Fruit fly (Drosophila melanogaster) whole organism, embryonic: Measurements from ENCODE around the gene dpr9.

Experiments used
- CG11093 ChIP-seq: fragments of 200-800 bp; sonication (Bioruptor generic); IDR thresholded peaks from 3 replicates; pipeline ENCODE4 v1.3.6; 2022; ENCODE audit warnings: missing biosample characterization, missing genetic modification characterization
- CG11504 ChIP-seq: fragments of 200-800 bp; sonication (Bioruptor generic); optimal IDR thresholded peaks from 3 replicates; lab custom pipeline; 2019; ENCODE audit warnings: missing biosample characterization, mild to moderate bottlenecking, missing genetic modification characterization, moderate library complexity
- CG11560 ChIP-seq: fragments of 200-800 bp; sonication (Bioruptor generic); IDR thresholded peaks from 3 replicates; pipeline ENCODE4 v1.3.6; 2022; ENCODE audit warnings: missing biosample characterization, missing genetic modification characterization
- CG11723 ChIP-seq: fragments of 200-800 bp; sonication (Bioruptor generic); optimal IDR thresholded peaks from 2 replicates; lab custom pipeline; 2017; ENCODE audit warnings: missing biosample characterization, mild to moderate bottlenecking, missing genetic modification characterization
- CG12104 ChIP-seq: fragments of 200-800 bp; sonication (Bioruptor generic); optimal IDR thresholded peaks from 3 replicates; lab custom pipeline; 2016; ENCODE audit warnings: missing biosample characterization, missing genetic modification characterization
- CG13424 ChIP-seq: fragments of 200-800 bp; sonication (Bioruptor generic); optimal IDR thresholded peaks from 2 replicates; lab custom pipeline; 2019; ENCODE audit warnings: missing biosample characterization, mild to moderate bottlenecking, missing genetic modification characterization, moderate library complexity
- CG14860 ChIP-seq: fragments of 200-800 bp; sonication (Bioruptor generic); IDR thresholded peaks from 3 replicates; pipeline ENCODE4 v1.3.6; 2022; ENCODE audit warnings: missing biosample characterization, missing genetic modification characterization; ENCODE audit not compliant: partially characterized antibody
- CG16863 ChIP-seq: fragments of 200-800 bp; sonication (Bioruptor generic); optimal IDR thresholded peaks from 3 replicates; lab custom pipeline; 2016; ENCODE audit warnings: missing biosample characterization, missing genetic modification characterization
- CG30020 ChIP-seq: fragments of 200-800 bp; optimal IDR thresholded peaks from 2 replicates; lab custom pipeline; 2019; ENCODE audit warnings: missing biosample characterization, mild to moderate bottlenecking, missing genetic modification characterization, moderate library complexity
- CG31365 ChIP-seq: fragments of 200-800 bp; sonication (Bioruptor generic); optimal IDR thresholded peaks from 2 replicates; lab custom pipeline; 2018; ENCODE audit warnings: missing biosample characterization, mild to moderate bottlenecking, missing genetic modification characterization
- CG6791 ChIP-seq: fragments of 200-800 bp; sonication (Bioruptor generic); IDR thresholded peaks from 3 replicates; pipeline ENCODE4 v1.3.6; 2022; ENCODE audit warnings: missing biosample characterization, missing genetic modification characterization; ENCODE audit not compliant: partially characterized antibody
- CG7745 ChIP-seq: fragments of 200-800 bp; sonication (Bioruptor generic); optimal IDR thresholded peaks from 2 replicates; lab custom pipeline; 2018; ENCODE audit warnings: missing biosample characterization, mild to moderate bottlenecking, missing genetic modification characterization, moderate library complexity
- CG7786 ChIP-seq: fragments of 200-800 bp; sonication (Bioruptor generic); optimal IDR thresholded peaks from 2 replicates; lab custom pipeline; 2016; ENCODE audit warnings: missing biosample characterization, missing genetic modification characterization
- CG7839 ChIP-seq: fragments of 200-800 bp; sonication (Bioruptor generic); optimal IDR thresholded peaks from 3 replicates; lab custom pipeline; 2018; ENCODE audit warnings: missing biosample characterization, mild to moderate bottlenecking, missing genetic modification characterization, moderate library complexity
- CG7928 ChIP-seq: fragments of 200-800 bp; sonication (Bioruptor generic); optimal IDR thresholded peaks from 2 replicates; lab custom pipeline; 2017; ENCODE audit warnings: missing biosample characterization, mild to moderate bottlenecking, missing genetic modification characterization
- CG8281 ChIP-seq: fragments of 200-800 bp; sonication (Bioruptor generic); optimal IDR thresholded peaks from 2 replicates; lab custom pipeline; 2018; ENCODE audit warnings: missing biosample characterization, mild to moderate bottlenecking, missing genetic modification characterization, moderate library complexity
- CG8290 ChIP-seq, 3 experiments: fragments of 200-800 bp; sonication (Bioruptor generic); optimal IDR thresholded peaks; 2 replicates each; lab custom pipeline; 2016 to 2019; ENCODE audit warnings: missing biosample characterization in 3 of 3, missing genetic modification characterization in 3 of 3, mild to moderate bottlenecking in 2 of 3, moderate library complexity in 1 of 3
- CG9817 ChIP-seq: fragments of 200-800 bp; sonication (Bioruptor generic); optimal IDR thresholded peaks from 2 replicates; lab custom pipeline; 2018; ENCODE audit warnings: missing biosample characterization, mild to moderate bottlenecking, missing genetic modification characterization, moderate library complexity
- Dek ChIP-seq: fragments of 200-800 bp; sonication (Bioruptor generic); optimal IDR thresholded peaks from 3 replicates; lab custom pipeline; 2019; ENCODE audit warnings: missing biosample characterization, mild to moderate bottlenecking, missing genetic modification characterization, moderate library complexity
- Dref ChIP-seq: fragments of 200-800 bp; sonication (Bioruptor generic); IDR thresholded peaks from 2 replicates; pipeline ENCODE4 v1.3.6; 2022; ENCODE audit warnings: missing biosample characterization, missing genetic modification characterization
- Ets65A ChIP-seq: fragments of 200-800 bp; sonication (Bioruptor generic); peaks from one replicate; lab custom pipeline; 2016; ENCODE audit warnings: missing biosample characterization, missing genetic modification characterization
- Ets97D ChIP-seq: fragments of 200-800 bp; sonication (Bioruptor generic); optimal IDR thresholded peaks from 3 replicates; lab custom pipeline; 2016; ENCODE audit warnings: missing biosample characterization, missing genetic modification characterization
- Fer1 ChIP-seq: fragments of 200-800 bp; sonication (Bioruptor generic); optimal IDR thresholded peaks from 2 replicates; lab custom pipeline; 2017; ENCODE audit warnings: missing biosample characterization, mild to moderate bottlenecking, missing genetic modification characterization
- Hr39 ChIP-seq: fragments of >200 bp; optimal IDR thresholded peaks from 2 replicates; lab custom pipeline; 2017
- Hr78 ChIP-seq, 2 experiments: fragments of 200-800 bp in 1 of 2; fragments of >200 bp in 1 of 2; sonication (Bioruptor generic) in 1 of 2; optimal IDR thresholded peaks; 2 replicates each; lab custom pipeline; 2017 to 2019; ENCODE audit warnings: missing biosample characterization in 2 of 2, missing genetic modification characterization in 2 of 2, mild to moderate bottlenecking in 1 of 2, moderate library complexity in 1 of 2
- MTF-1 ChIP-seq: fragments of 200-800 bp; sonication (Bioruptor generic); optimal IDR thresholded peaks from 2 replicates; lab custom pipeline; 2018; ENCODE audit warnings: missing biosample characterization, mild to moderate bottlenecking, missing genetic modification characterization, borderline replicate concordance
- PHDP ChIP-seq: fragments of 200-800 bp; sonication (Bioruptor generic); optimal IDR thresholded peaks from 3 replicates; lab custom pipeline; 2018; ENCODE audit warnings: missing biosample characterization, mild to moderate bottlenecking, missing genetic modification characterization, moderate library complexity
- Ravus ChIP-seq: fragments of 200-800 bp; sonication (Bioruptor generic); IDR thresholded peaks from 2 replicates; pipeline ENCODE4 v1.3.6; 2022; ENCODE audit warnings: missing biosample characterization, missing genetic modification characterization
- Rx ChIP-seq: fragments of 200-800 bp; sonication (Bioruptor generic); IDR thresholded peaks from 2 replicates; pipeline ENCODE4 v1.3.6; 2022; ENCODE audit warnings: missing biosample characterization, missing genetic modification characterization
- Sin3A ChIP-seq: fragments of >200 bp; optimal IDR thresholded peaks from 2 replicates; lab custom pipeline; 2018
- Six4 ChIP-seq: fragments of 200-800 bp; sonication (Bioruptor generic); optimal IDR thresholded peaks from 2 replicates; lab custom pipeline; 2016; ENCODE audit warnings: missing biosample characterization, missing genetic modification characterization
- Vsx1 ChIP-seq: fragments of 200-800 bp; sonication (Bioruptor generic); optimal IDR thresholded peaks from 2 replicates; lab custom pipeline; 2017; ENCODE audit warnings: missing biosample characterization, mild to moderate bottlenecking, missing genetic modification characterization, missing genetic modification reagents
- ara ChIP-seq: fragments of 200-800 bp; sonication (Bioruptor generic); IDR thresholded peaks from 2 replicates; pipeline ENCODE4 v1.3.6; 2022; ENCODE audit warnings: missing biosample characterization, missing genetic modification characterization
- az2 ChIP-seq: fragments of 200-800 bp; sonication (Bioruptor generic); optimal IDR thresholded peaks from 3 replicates; lab custom pipeline; 2016; ENCODE audit warnings: missing biosample characterization, missing genetic modification characterization
- btn ChIP-seq: fragments of 200-800 bp; sonication (Bioruptor generic); optimal IDR thresholded peaks from 2 replicates; lab custom pipeline; 2016; ENCODE audit warnings: missing biosample characterization, missing genetic modification characterization
- da ChIP-seq: fragments of 200-800 bp; sonication (Bioruptor generic); optimal IDR thresholded peaks from 2 replicates; lab custom pipeline; 2016; ENCODE audit warnings: missing biosample characterization, missing genetic modification characterization
- dimm ChIP-seq: fragments of 200-800 bp; sonication (Bioruptor generic); IDR thresholded peaks from 2 replicates; pipeline ENCODE4 v1.3.6; 2022; ENCODE audit warnings: missing biosample characterization, missing genetic modification characterization
- dpn ChIP-seq, 2 experiments: fragments of 200-800 bp; sonication (Bioruptor generic); optimal IDR thresholded peaks; 3 replicates each; lab custom pipeline; 2016; ENCODE audit warnings: missing biosample characterization in 2 of 2, missing genetic modification characterization in 2 of 2
- fu2 ChIP-seq: fragments of 200-800 bp; sonication (Bioruptor generic); optimal IDR thresholded peaks from 2 replicates; lab custom pipeline; 2016; ENCODE audit warnings: missing biosample characterization, missing genetic modification characterization
- hb ChIP-seq: fragments of 200-800 bp; sonication (Bioruptor generic); IDR thresholded peaks from 3 replicates; pipeline ENCODE4 v1.3.6; 2022; ENCODE audit warnings: missing biosample characterization, missing genetic modification characterization; ENCODE audit not compliant: partially characterized antibody
- jigr1 ChIP-seq: fragments of 200-800 bp; sonication (Bioruptor generic); IDR thresholded peaks from 3 replicates; pipeline ENCODE4 v1.3.6; 2022; ENCODE audit warnings: missing biosample characterization, missing genetic modification characterization
- klu ChIP-seq: fragments of 200-800 bp; sonication (Bioruptor generic); IDR thresholded peaks from 2 replicates; pipeline ENCODE4 v1.3.6; 2022; ENCODE audit warnings: missing biosample characterization, missing genetic modification characterization
- lmd ChIP-seq: fragments of 200-800 bp; sonication (Bioruptor generic); IDR thresholded peaks from 2 replicates; pipeline ENCODE4 v1.3.6; 2022; ENCODE audit warnings: missing biosample characterization, missing genetic modification characterization
- mld ChIP-seq: fragments of 200-800 bp; sonication (Bioruptor generic); IDR thresholded peaks from 3 replicates; pipeline ENCODE4 v1.3.6; 2022; ENCODE audit warnings: missing biosample characterization, missing genetic modification characterization; ENCODE audit not compliant: partially characterized antibody
- nau ChIP-seq: fragments of 200-800 bp; sonication (Bioruptor generic); optimal IDR thresholded peaks from 3 replicates; lab custom pipeline; 2017; ENCODE audit warnings: missing biosample characterization, mild to moderate bottlenecking, missing genetic modification characterization, missing genetic modification reagents
- peb ChIP-seq: fragments of 200-800 bp; sonication (Bioruptor generic); IDR thresholded peaks from 2 replicates; pipeline ENCODE4 v1.3.6; 2022; ENCODE audit warnings: missing biosample characterization, missing genetic modification characterization
- pita ChIP-seq: fragments of 200-800 bp; sonication (Bioruptor generic); optimal IDR thresholded peaks from 2 replicates; lab custom pipeline; 2017; ENCODE audit warnings: missing biosample characterization, mild to moderate bottlenecking, missing genetic modification characterization
- sima ChIP-seq: fragments of 200-800 bp; sonication (Bioruptor generic); optimal IDR thresholded peaks from 2 replicates; lab custom pipeline; 2016; ENCODE audit warnings: missing biosample characterization, missing genetic modification characterization
- stwl ChIP-seq: fragments of 200-800 bp; sonication (Bioruptor generic); optimal IDR thresholded peaks from 3 replicates; lab custom pipeline; 2018; ENCODE audit warnings: missing biosample characterization, mild to moderate bottlenecking, missing genetic modification characterization, moderate library complexity
- zen ChIP-seq: fragments of 200-800 bp; sonication (Bioruptor generic); optimal IDR thresholded peaks from 3 replicates; lab custom pipeline; 2018; ENCODE audit warnings: missing biosample characterization, mild to moderate bottlenecking, missing genetic modification characterization, moderate library complexity

Gene dpr9

dm6 chr3R:15089250-15089921, 12.4 kb upstream of the dpr9 start (continued):
- no peak for TF ChIP-seq hb (GFP tag; lab: Robert Waterston, UW)
- TF ChIP-seq mld (GFP tag; lab: Robert Waterston, UW): no peak
- peak; percentile 3 for TF ChIP-seq zen (tag; lab: Kevin White, UChicago)
- TF ChIP-seq CG8290 (GFP tag; optimal IDR thresholded peaks at IDR 0.05; lab: Kevin White, UChicago): no peak
- TF ChIP-seq CG8290 (tag; optimal IDR thresholded peaks at IDR 0.05; lab: Kevin White, UChicago): peak in 1 of 2 experiments; percentile 67
- no peak for TF ChIP-seq ara (GFP tag; lab: Robert Waterston, UW)
- TF ChIP-seq PHDP (tag; lab: Kevin White, UChicago): peak; percentile 65
- TF ChIP-seq CG16863: no peak
- no peak for TF ChIP-seq fu2 (GFP tag; lab: Kevin White, UChicago)
- TF ChIP-seq CG11560 (tag; lab: Robert Waterston, UW): no peak
- no peak for TF ChIP-seq sima (GFP tag; lab: Kevin White, UChicago)
- peak in 1 of 2 experiments; percentile 38 for TF ChIP-seq Hr78 (GFP tag; optimal IDR thresholded peaks at IDR 0.05; lab: Kevin White, UChicago)
- TF ChIP-seq klu (GFP tag; lab: Robert Waterston, UW): no peak
- peak; percentile 56 for TF ChIP-seq Fer1 (GFP tag; lab: Kevin White, UChicago)
- TF ChIP-seq da (GFP tag; lab: Kevin White, UChicago): no peak
- TF ChIP-seq CG6791 (GFP tag; lab: Robert Waterston, UW): no peak
- TF ChIP-seq CG7745 (tag; lab: Kevin White, UChicago): peak; percentile 20
- TF ChIP-seq Sin3A (lab: Kevin White, UChicago): no peak
- no peak for TF ChIP-seq CG30020 (tag; lab: Kevin White, UChicago)
- peak; percentile 85 for TF ChIP-seq Ets65A
- no peak for TF ChIP-seq CG7839 (tag; lab: Kevin White, UChicago)
- TF ChIP-seq CG11723: peak; percentile 18
- TF ChIP-seq stwl (tag; lab: Kevin White, UChicago): peak; percentile 5
- peak; percentile 59 for TF ChIP-seq MTF-1 (GFP tag; lab: Kevin White, UChicago)
- TF ChIP-seq Ets97D: no peak
- peak; percentile 39 for TF ChIP-seq CG13424 (tag; lab: Kevin White, UChicago)
- TF ChIP-seq btn: no peak
- TF ChIP-seq Dref (GFP tag; lab: Robert Waterston, UW): no peak
- TF ChIP-seq CG11504 (tag; lab: Kevin White, UChicago): peak; percentile 22
- no peak for TF ChIP-seq dimm (GFP tag; lab: Robert Waterston, UW)
- TF ChIP-seq CG12104 (GFP tag; lab: Kevin White, UChicago): peak; percentile 46
- no peak for TF ChIP-seq CG8281
- TF ChIP-seq CG31365: peak; percentile 48
- peak; percentile 60 for TF ChIP-seq Vsx1
- TF ChIP-seq dpn (GFP tag; optimal IDR thresholded peaks at IDR 0.05; lab: Kevin White, UChicago): peak in 1 of 2 experiments; percentile 20
- TF ChIP-seq Hr39 (lab: Kevin White, UChicago): no peak
- TF ChIP-seq Rx (GFP tag; lab: Robert Waterston, UW): no peak
- TF ChIP-seq CG14860: no peak
- no peak for TF ChIP-seq CG7928 (GFP tag; lab: Kevin White, UChicago)
- TF ChIP-seq az2: no peak
- no peak for TF ChIP-seq jigr1 (GFP tag; lab: Robert Waterston, UW)
- TF ChIP-seq CG9817: no peak
- TF ChIP-seq Dek (tag; lab: Kevin White, UChicago): no peak
- TF ChIP-seq lmd (GFP tag; lab: Robert Waterston, UW): peak; percentile 30; the same call in 1 of the 2 replicates
- TF ChIP-seq peb: no peak
- TF ChIP-seq CG7786 (GFP tag; lab: Kevin White, UChicago): no peak
- no peak for TF ChIP-seq pita (GFP tag; lab: Kevin White, UChicago)
- TF ChIP-seq CG11093 (GFP tag; lab: Robert Waterston, UW): no peak
- TF ChIP-seq Six4 (GFP tag; lab: Kevin White, UChicago): no peak
- no peak for TF ChIP-seq Ravus
- peak; percentile 74 for TF ChIP-seq nau
